Fruit fly (Drosophila melanogaster): ENCODE measurements around the gene CG16713.

- TF ChIP-seq spab (GFP tag; optimal IDR thresholded peaks at IDR 0.05) (no peak), CG10669 (GFP tag; optimal IDR thresholded peaks at IDR 0.05) (no peak), Hr4 (GFP tag; optimal IDR thresholded peaks at IDR 0.05) (no peak), fd59A (GFP tag; optimal IDR thresholded peaks at IDR 0.05) (no peak), Sox102F (GFP tag; optimal IDR thresholded peaks at IDR 0.05) (no peak)
These were observed 40.1 kb downstream of the CG16713 start for dm6 chr2L:3654956-3655618.
